Worm (Caenorhabditis elegans) whole organism, L4 larva: ENCODE measurements around the gene fbxb-81.

Source experiments
- aly-2 ChIP-seq: sonication (generic microtip); optimal IDR thresholded peaks from 2 replicates; lab custom pipeline; 2018; ENCODE audit warnings: missing biosample characterization, missing genetic modification characterization
- nhr-11 ChIP-seq: fragments of 150-350 bp; optimal IDR thresholded peaks from 2 replicates; lab custom pipeline; 2014; ENCODE audit warnings: missing biosample characterization, missing genetic modification characterization
- zag-1 ChIP-seq: fragments of 150-350 bp; optimal IDR thresholded peaks from 2 replicates; lab custom pipeline; 2014; ENCODE audit warnings: missing biosample characterization, missing genetic modification characterization
- ztf-11 ChIP-seq: fragments of 150-350 bp; optimal IDR thresholded peaks from 2 replicates; lab custom pipeline; 2014; ENCODE audit warnings: missing biosample characterization, missing genetic modification characterization

- TF ChIP-seq zag-1 (tag; lab: Kevin White, UChicago): no peak
- TF ChIP-seq aly-2 (tag; lab: Kevin White, UChicago): no peak
- no peak for TF ChIP-seq ztf-11 (tag; lab: Kevin White, UChicago)
- no peak for TF ChIP-seq nhr-11
Measured at ce11 chrIII:130650-131049, 10.4 kb downstream of the fbxb-81 start, which contains the start of the genes nhr-280 and C29F9.2.
